Worm (Caenorhabditis elegans): Measurements from ENCODE around the gene C56E10.3.
A peak's percentile ranks its signal among the peaks of the same experiment; 100 is the strongest.

Gene C56E10.3

ce11 chrX:6674333-6674919 lies 29.0 kb downstream of the C56E10.3 start, which contains the start of gene F38B6.4:
Gene F38B6.4 (plus strand): TSS chrX:6674869.
- no peak for TF ChIP-seq lsy-2 (tag; optimal IDR thresholded peaks at IDR 0.05)
- peak; percentile 18 for TF ChIP-seq elt-2 (tag; optimal IDR thresholded peaks at IDR 0.05)
- no peak for TF ChIP-seq sox-4 (tag; optimal IDR thresholded peaks at IDR 0.05)
- no peak for TF ChIP-seq zag-1 (tag; optimal IDR thresholded peaks at IDR 0.05)
- TF ChIP-seq aly-2 (tag; optimal IDR thresholded peaks at IDR 0.05) = no peak
- no peak for TF ChIP-seq unc-98 (GFP tag; IDR thresholded peaks at IDR 0.05)

DNA sequence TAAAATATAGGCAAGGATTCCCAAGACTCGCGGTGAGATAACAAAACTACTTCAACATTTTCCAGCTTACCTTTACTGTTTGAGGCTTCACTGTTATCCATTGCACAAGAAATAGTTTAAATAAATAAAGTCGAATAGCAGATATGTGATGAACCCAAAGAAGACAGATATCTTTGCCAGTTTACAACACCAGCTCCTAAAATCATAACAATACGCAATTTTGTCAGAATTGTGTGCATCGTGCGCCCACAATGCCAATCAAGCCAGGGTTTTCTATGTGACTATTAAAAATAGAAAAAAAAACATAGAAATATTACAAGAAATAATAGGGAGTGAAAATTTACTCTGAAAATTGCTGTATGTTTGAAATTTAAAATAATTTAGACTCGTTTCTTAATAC lies 37.2 kb downstream of the C56E10.3 start, which contains the start of gene F38B6.8:
F38B6.8 (minus strand) TSS at position 101 of the 400 bp plus-strand sequence.
- no peak for TF ChIP-seq nhr-47 (tag; optimal IDR thresholded peaks at IDR 0.05)
- no peak for TF ChIP-seq ztf-11 (tag; optimal IDR thresholded peaks at IDR 0.05)
- no peak for TF ChIP-seq blmp-1 (tag; optimal IDR thresholded peaks at IDR 0.05)
- TF ChIP-seq fkh-8 (tag; optimal IDR thresholded peaks at IDR 0.05) = no peak
- no peak for TF ChIP-seq egl-13 (tag; optimal IDR thresholded peaks at IDR 0.05)
- TF ChIP-seq ama-1 (optimal IDR thresholded peaks at IDR 0.05) = no peak

DNA sequence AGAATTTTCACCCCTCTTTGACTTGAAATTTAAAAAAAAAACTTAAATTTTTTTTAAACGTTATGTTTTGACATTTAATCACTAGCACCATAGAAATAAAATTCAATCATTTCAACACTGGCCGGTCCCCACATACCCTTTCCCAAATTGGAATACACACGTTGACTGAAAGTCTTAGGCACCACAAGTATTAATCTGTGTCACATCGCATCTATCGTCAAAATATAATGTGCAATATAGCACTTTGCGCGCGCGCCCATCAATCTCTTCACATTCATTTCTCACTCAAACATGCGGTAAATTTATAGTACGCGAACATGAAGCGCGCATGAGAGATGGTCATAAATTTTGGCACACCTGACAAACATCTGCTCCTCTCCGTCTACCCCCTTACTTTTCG lies 41.9 kb downstream of the C56E10.3 start:
- no peak for TF ChIP-seq hlh-17 (GFP tag; optimal IDR thresholded peaks at IDR 0.05; ENCODE audit: borderline replicate concordance)
- peak; percentile 36 for TF ChIP-seq egl-13 (tag; optimal IDR thresholded peaks at IDR 0.05)
- TF ChIP-seq vab-15 (tag; optimal IDR thresholded peaks at IDR 0.05) = peak; percentile 1
- TF ChIP-seq tbx-2 (tag; optimal IDR thresholded peaks at IDR 0.05) = peak; percentile 29

- TF ChIP-seq lir-3 (tag; optimal IDR thresholded peaks at IDR 0.05; ENCODE audit: poor library complexity) (no peak), skn-1 (tag; optimal IDR thresholded peaks at IDR 0.05) (no peak), sox-4 (tag; optimal IDR thresholded peaks at IDR 0.05) (no peak), dsc-1 (tag; optimal IDR thresholded peaks at IDR 0.05) (peak; percentile 50), lsy-2 (tag; optimal IDR thresholded peaks at IDR 0.05) (no peak), blmp-1 (tag; optimal IDR thresholded peaks at IDR 0.05) (no peak), xbp-1 (tag; optimal IDR thresholded peaks at IDR 0.05) (no peak), ceh-63 (GFP tag; optimal IDR thresholded peaks at IDR 0.05) (peak; percentile 85), fkh-10 (GFP tag; optimal IDR thresholded peaks at IDR 0.05) (no peak)
Observed at ce11 chrX:6687756-6688155, 42.3 kb downstream of the C56E10.3 start.

DNA sequence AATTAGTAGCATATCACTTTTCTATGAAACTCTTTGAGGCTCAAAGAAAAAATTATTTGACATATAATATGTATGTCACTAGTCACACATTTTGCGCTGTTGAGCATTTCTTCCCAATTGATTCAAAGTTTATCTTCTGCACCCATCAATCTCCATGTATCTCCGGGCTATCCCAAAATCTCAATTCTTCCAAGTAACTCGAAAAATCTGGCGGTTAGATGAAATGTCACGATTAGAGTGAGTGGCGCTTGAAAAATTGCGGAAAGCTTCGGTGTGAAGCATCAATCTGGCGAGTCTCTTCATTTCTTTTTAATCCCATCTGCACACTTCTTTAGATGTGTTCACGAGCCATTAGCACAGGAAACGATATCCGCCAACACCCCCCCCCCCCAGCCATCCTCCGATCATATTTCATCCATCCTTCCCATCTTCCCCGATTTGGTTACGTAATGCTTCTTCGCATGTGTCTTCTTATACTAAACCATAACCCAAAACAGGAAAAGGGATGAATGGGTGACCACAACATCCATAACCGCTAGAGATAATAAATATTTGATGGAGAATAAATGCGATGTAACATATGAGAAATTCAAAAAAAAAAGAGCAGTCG lies 43.6 kb downstream of the C56E10.3 start:
- TF ChIP-seq mab-9 (GFP tag; IDR thresholded peaks at IDR 0.05) (no peak), nhr-19 (GFP tag; conservative IDR thresholded peaks at IDR 0.05) (no peak), mef-2 (tag; optimal IDR thresholded peaks at IDR 0.05) (no peak), egl-27 (tag; optimal IDR thresholded peaks at IDR 0.05) (no peak), ceh-88 (GFP tag; IDR thresholded peaks at IDR 0.05) (no peak), sptf-1 (tag; optimal IDR thresholded peaks at IDR 0.05) (no peak), lsy-2 (tag; optimal IDR thresholded peaks at IDR 0.05) (no peak), dsc-1 (tag; optimal IDR thresholded peaks at IDR 0.05) (peak; percentile 66)

ce11 chrX:6689985-6690384 lies 44.5 kb downstream of the C56E10.3 start, which contains the start of gene F38B6.6:
Gene F38B6.6 (minus strand): TSS chrX:6690085.
- TF ChIP-seq fkh-10 (GFP tag; optimal IDR thresholded peaks at IDR 0.05) = peak; percentile 40
- no peak for TF ChIP-seq snpc-4 (tag; optimal IDR thresholded peaks at IDR 0.05)

ce11 chrX:6691653-6692052 lies 46.2 kb downstream of the C56E10.3 start:
- TF ChIP-seq tlp-1 (tag; optimal IDR thresholded peaks at IDR 0.05) (no peak), nhr-237 (tag; optimal IDR thresholded peaks at IDR 0.05) (no peak), ets-5 (GFP tag; IDR thresholded peaks at IDR 0.05) (no peak), aha-1 (tag; optimal IDR thresholded peaks at IDR 0.05) (no peak), pqm-1 (tag; optimal IDR thresholded peaks at IDR 0.05) (no peak), unc-62 (GFP tag; optimal IDR thresholded peaks at IDR 0.05) (no peak), nhr-47 (tag; optimal IDR thresholded peaks at IDR 0.05) (no peak), nhr-11 (tag; optimal IDR thresholded peaks at IDR 0.05) (no peak), unc-30 (tag; optimal IDR thresholded peaks at IDR 0.05) (no peak)
